Fruit fly (Drosophila melanogaster): Measurements from ENCODE around the gene ple.

ple gene

DNA sequence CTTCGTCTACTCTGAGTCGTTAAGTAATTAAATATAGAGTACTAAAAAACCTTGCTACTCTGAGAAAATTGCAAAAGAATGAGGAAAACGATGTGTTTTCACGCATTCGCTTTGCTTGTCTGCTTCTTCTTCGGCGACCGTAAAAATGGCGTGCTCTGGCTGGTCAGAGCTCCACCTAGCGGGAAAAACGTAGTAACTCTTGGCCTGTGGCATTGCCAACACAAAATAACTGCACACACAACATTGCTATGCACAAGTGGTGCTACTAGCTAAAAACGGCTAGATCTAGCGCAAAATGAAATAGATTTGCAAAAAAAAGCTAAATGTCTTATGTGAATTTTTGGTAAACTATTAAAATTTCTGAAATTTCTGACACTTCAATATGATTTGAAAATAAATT lies 27.8 kb upstream of the ple start (continued):
- TF ChIP-seq Eip93F (GFP tag; optimal IDR thresholded peaks at IDR 0.05) (no peak), CG8632 (GFP tag; optimal IDR thresholded peaks at IDR 0.05) (peak; percentile 17), lz (GFP tag; optimal IDR thresholded peaks at IDR 0.05) (peak; percentile 60), Hr39 (GFP tag; optimal IDR thresholded peaks at IDR 0.05) (peak; percentile 58), CG7368 (GFP tag; optimal IDR thresholded peaks at IDR 0.05) (peak; percentile 25), spab (GFP tag; optimal IDR thresholded peaks at IDR 0.05) (no peak), svp (GFP tag) (peak; percentile 77), pdm3 (GFP tag; optimal IDR thresholded peaks at IDR 0.05) (peak; percentile 35), OdsH (GFP tag; optimal IDR thresholded peaks at IDR 0.05) (peak; percentile 24), CG6792 (GFP tag; optimal IDR thresholded peaks at IDR 0.05) (no peak), CG6276 (GFP tag; optimal IDR thresholded peaks at IDR 0.05) (no peak), Ets21C (GFP tag; optimal IDR thresholded peaks at IDR 0.05) (peak; percentile 17), CG9139 (GFP tag; optimal IDR thresholded peaks at IDR 0.05) (no peak), esn (GFP tag; optimal IDR thresholded peaks at IDR 0.05) (peak; percentile 72), acj6 (GFP tag; optimal IDR thresholded peaks at IDR 0.05) (peak; percentile 38), CG31627 (GFP tag; optimal IDR thresholded peaks at IDR 0.05) (peak; percentile 60), dac (GFP tag; optimal IDR thresholded peaks at IDR 0.05) (no peak), Hr4 (GFP tag; optimal IDR thresholded peaks at IDR 0.05) (peak; percentile 49), CG3919 (GFP tag; optimal IDR thresholded peaks at IDR 0.05) (peak; percentile 63), CG8119 (GFP tag; IDR thresholded peaks at IDR 0.05) (no peak), CG8319 (GFP tag; optimal IDR thresholded peaks at IDR 0.05) (no peak), CG3032 (tag; optimal IDR thresholded peaks at IDR 0.05) (peak; percentile 43), Blimp-1 (GFP tag; optimal IDR thresholded peaks at IDR 0.05) (no peak), topi (GFP tag; optimal IDR thresholded peaks at IDR 0.05) (peak; percentile 37), fkh (GFP tag; optimal IDR thresholded peaks at IDR 0.05) (no peak)

DNA sequence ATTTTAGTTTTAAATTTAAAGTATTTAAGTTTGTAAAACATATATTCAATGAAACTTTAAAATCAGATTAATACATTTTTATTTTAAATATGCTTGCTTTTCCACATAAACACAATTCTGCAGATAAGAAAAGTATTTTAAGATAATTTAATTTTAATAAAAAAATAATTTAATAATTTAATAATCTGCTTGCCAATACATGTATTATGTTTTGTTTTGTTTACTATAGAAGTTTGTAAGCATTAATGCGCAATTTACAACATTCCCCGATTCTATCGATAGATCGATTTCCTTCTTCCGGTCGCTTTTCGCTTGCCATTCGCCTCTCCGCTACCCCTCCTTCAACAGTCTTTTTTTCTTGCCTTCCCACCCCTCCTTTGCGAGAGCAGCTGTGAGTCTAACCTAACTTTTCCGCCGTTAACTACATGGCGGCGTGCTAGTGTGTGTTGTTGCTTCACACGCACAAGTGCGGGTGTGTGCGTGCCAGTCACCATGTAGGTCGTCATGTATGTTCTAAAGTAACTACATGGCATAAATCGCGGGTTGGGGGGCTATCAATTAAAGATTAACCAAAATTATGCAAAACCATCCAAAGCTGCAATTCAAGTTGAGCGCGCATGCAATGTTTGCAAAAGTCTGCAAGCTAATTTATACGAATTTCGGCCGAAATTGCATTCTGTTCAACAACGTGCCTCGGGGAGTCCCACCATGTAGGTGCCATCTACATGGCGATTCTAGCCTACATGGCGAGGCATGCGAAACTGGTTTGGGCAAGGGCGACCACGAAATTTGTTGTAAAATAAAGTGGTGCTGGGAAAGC lies 24.2 kb upstream of the ple start:
- TF ChIP-seq CG1621 (tag; optimal IDR thresholded peaks at IDR 0.05) (peak; percentile 42), CG11294 (GFP tag; IDR thresholded peaks at IDR 0.05) (no peak), Sox14 (GFP tag; optimal IDR thresholded peaks at IDR 0.05) (peak; percentile 19), salr (GFP tag; optimal IDR thresholded peaks at IDR 0.05) (peak in 1 of 2 experiments; percentile 56), CG32006 (GFP tag; optimal IDR thresholded peaks at IDR 0.05) (peak; percentile 37), CG31627 (GFP tag; optimal IDR thresholded peaks at IDR 0.05) (peak; percentile 15), CG6854 (GFP tag; optimal IDR thresholded peaks at IDR 0.05) (no peak), CG10631 (GFP tag; optimal IDR thresholded peaks at IDR 0.05) (peak; percentile 15), CG4318 (GFP tag; optimal IDR thresholded peaks at IDR 0.05) (no peak), vri (GFP tag; optimal IDR thresholded peaks at IDR 0.05) (no peak), CG3032 (tag; optimal IDR thresholded peaks at IDR 0.05) (peak; percentile 33), dac (GFP tag; optimal IDR thresholded peaks at IDR 0.05) (no peak), CG6792 (GFP tag; optimal IDR thresholded peaks at IDR 0.05) (no peak), eg (GFP tag; IDR thresholded peaks at IDR 0.05) (0 out of 3 replicates have a peak, but pooled peaks have one; percentile 32), CG3919 (GFP tag; optimal IDR thresholded peaks at IDR 0.05) (peak; percentile 15), ss (GFP tag; optimal IDR thresholded peaks at IDR 0.05) (peak; percentile 18 to 25), cyc (GFP tag; optimal IDR thresholded peaks at IDR 0.05) (peak; percentile 7), topi (GFP tag; optimal IDR thresholded peaks at IDR 0.05) (no peak), Lpt (GFP tag; optimal IDR thresholded peaks at IDR 0.05) (no peak), CG34406 (GFP tag; optimal IDR thresholded peaks at IDR 0.05) (peak; percentile 4), svp (GFP tag) (peak; percentile 70), CG6276 (GFP tag; optimal IDR thresholded peaks at IDR 0.05) (no peak), achi (GFP tag; optimal IDR thresholded peaks at IDR 0.05) (peak; percentile 21), Sox102F (GFP tag; optimal IDR thresholded peaks at IDR 0.05) (no peak), lz (GFP tag; optimal IDR thresholded peaks at IDR 0.05) (no peak), Ets21C (GFP tag; optimal IDR thresholded peaks at IDR 0.05) (no peak), fd59A (GFP tag; optimal IDR thresholded peaks at IDR 0.05) (no peak), Blimp-1 (GFP tag; optimal IDR thresholded peaks at IDR 0.05) (peak; percentile 9), Hr39 (GFP tag; optimal IDR thresholded peaks at IDR 0.05) (no peak), Ets96B (tag; optimal IDR thresholded peaks at IDR 0.05) (no peak), fkh (GFP tag; optimal IDR thresholded peaks at IDR 0.05) (peak; percentile 66), CG6163 (GFP tag; IDR thresholded peaks at IDR 0.05) (peak; percentile 77), Eip78C (GFP tag) (peak; percentile 42), Eip93F (GFP tag; optimal IDR thresholded peaks at IDR 0.05) (no peak), fd85E (GFP tag; optimal IDR thresholded peaks at IDR 0.05) (no peak), Hr4 (GFP tag; optimal IDR thresholded peaks at IDR 0.05) (no peak)

Measured in whole organism, prepupa.